Worm (Caenorhabditis elegans) whole organism, mixed stage, embryonic: Measurements from ENCODE around the gene picc-1.

Experiments used
- M03D4.4 ChIP-seq: sonication (generic microtip); optimal IDR thresholded peaks from 2 replicates; lab custom pipeline; 2017; ENCODE audit warnings: mild to moderate bottlenecking, missing genetic modification characterization, missing compliant biosample characterization
- blmp-1 ChIP-seq: fragments of 150-350 bp; optimal IDR thresholded peaks from 2 replicates; lab custom pipeline; 2014; ENCODE audit warnings: missing biosample characterization, missing genetic modification characterization
- ceh-39 ChIP-seq: fragments of 150-350 bp; optimal IDR thresholded peaks from 2 replicates; lab custom pipeline; 2014; ENCODE audit warnings: missing biosample characterization, missing genetic modification characterization
- ces-1 ChIP-seq: fragments of 150-350 bp; optimal IDR thresholded peaks from 2 replicates; lab custom pipeline; 2014; ENCODE audit warnings: missing biosample characterization, missing genetic modification reagents, missing genetic modification characterization
- hlh-1 ChIP-seq: fragments of 150-350 bp; optimal IDR thresholded peaks from 2 replicates; lab custom pipeline; 2014; ENCODE audit warnings: missing biosample characterization, missing genetic modification reagents, missing genetic modification characterization
- lin-13 ChIP-seq: fragments of 150-350 bp; optimal IDR thresholded peaks from 2 replicates; lab custom pipeline; 2014; ENCODE audit warnings: missing biosample characterization, missing genetic modification characterization
- lsy-2 ChIP-seq: fragments of 150-350 bp; optimal IDR thresholded peaks from 2 replicates; lab custom pipeline; 2014; ENCODE audit warnings: missing biosample characterization, missing genetic modification characterization
- nhr-12 ChIP-seq: fragments of 150-350 bp; optimal IDR thresholded peaks from 2 replicates; lab custom pipeline; 2014; ENCODE audit warnings: missing biosample characterization, missing genetic modification characterization
- nhr-237 ChIP-seq: fragments of 150-350 bp; optimal IDR thresholded peaks from 2 replicates; lab custom pipeline; 2014; ENCODE audit warnings: missing biosample characterization, missing genetic modification characterization
- pha-4 ChIP-seq: fragments of 150-350 bp; optimal IDR thresholded peaks from 2 replicates; lab custom pipeline; 2018; ENCODE audit warnings: missing biosample characterization, missing genetic modification reagents, missing genetic modification characterization
- unc-39 ChIP-seq: fragments of 150-350 bp; optimal IDR thresholded peaks from 2 replicates; lab custom pipeline; 2014; ENCODE audit warnings: missing biosample characterization, missing genetic modification characterization
- unc-62 ChIP-seq: fragments of 150-350 bp; optimal IDR thresholded peaks from 2 replicates; lab custom pipeline; 2014; ENCODE audit warnings: missing biosample characterization, missing genetic modification reagents, missing genetic modification characterization

ce11 chrV:5986755-5987154 is 32.0 kb upstream of the picc-1 start, which contains the start of gene C10F3.7:
- no peak for TF ChIP-seq unc-62 (GFP tag; lab: Kevin White, UChicago)
- TF ChIP-seq nhr-237 (tag; lab: Kevin White, UChicago): no peak
- no peak for TF ChIP-seq hlh-1
- TF ChIP-seq pha-4: no peak
- TF ChIP-seq ceh-39 (tag; lab: Kevin White, UChicago): no peak
- TF ChIP-seq lin-13: no peak
- TF ChIP-seq nhr-12 (tag; lab: Kevin White, UChicago): no peak
- no peak for TF ChIP-seq unc-39 (tag; lab: Kevin White, UChicago)
- no peak for TF ChIP-seq M03D4.4 (tag; lab: Kevin White, UChicago)
- TF ChIP-seq lsy-2 (tag; lab: Kevin White, UChicago): no peak
- no peak for TF ChIP-seq ces-1 (GFP tag; lab: Kevin White, UChicago)
- TF ChIP-seq blmp-1: no peak
